Worm (Caenorhabditis elegans) whole organism, L4 larva: Measurements from ENCODE around the gene C01B9.4.

Experiments
- F37D6.2 ChIP-seq: sonication (generic microtip); optimal IDR thresholded peaks from 2 replicates; lab custom pipeline; 2016; ENCODE audit warnings: mild to moderate bottlenecking, missing genetic modification characterization, missing compliant biosample characterization
- F49E8.2 ChIP-seq: sonication (generic microtip); optimal IDR thresholded peaks from 2 replicates; lab custom pipeline; 2016; ENCODE audit warnings: missing compliant biosample characterization, mild to moderate bottlenecking, missing genetic modification characterization, borderline replicate concordance
- Y5F2A.4 ChIP-seq: fragments of 200-800 bp; sonication (Bioruptor generic); optimal IDR thresholded peaks from 2 replicates; lab custom pipeline; 2018; ENCODE audit warnings: mild to moderate bottlenecking, missing genetic modification characterization, missing compliant biosample characterization
- dpl-1 ChIP-seq: fragments of 150-350 bp; optimal IDR thresholded peaks from 2 replicates; lab custom pipeline; 2014; ENCODE audit warnings: missing biosample characterization, missing genetic modification reagents, missing genetic modification characterization
- hlh-30 ChIP-seq: sonication (generic microtip); optimal IDR thresholded peaks from 2 replicates; lab custom pipeline; 2017; ENCODE audit warnings: antibody characterized with exemption, mild to moderate bottlenecking, missing genetic modification characterization, missing compliant biosample characterization; ENCODE audit not compliant: insufficient read depth
- lsy-2 ChIP-seq, 2 experiments: fragments of 150-350 bp in 1 of 2; sonication (generic microtip) in 1 of 2; optimal IDR thresholded peaks; 2 replicates each; lab custom pipeline; 2014 to 2017; ENCODE audit warnings: missing biosample characterization in 2 of 2, missing genetic modification characterization in 2 of 2
- madf-5 ChIP-seq, 2 experiments: fragments of 200-800 bp; sonication (Bioruptor generic); IDR thresholded peaks; 2 replicates each; pipeline ENCODE4 v1.3.6; 2022; ENCODE audit warnings: missing compliant biosample characterization in 2 of 2, missing genetic modification characterization in 2 of 2
- mep-1 ChIP-seq: fragments of 150-350 bp; sonication (generic microtip); optimal IDR thresholded peaks from 3 replicates; lab custom pipeline; 2014; ENCODE audit warnings: missing biosample characterization, missing genetic modification characterization
- nhr-11 ChIP-seq: fragments of 150-350 bp; optimal IDR thresholded peaks from 2 replicates; lab custom pipeline; 2014; ENCODE audit warnings: missing biosample characterization, missing genetic modification characterization
- nhr-28 ChIP-seq: fragments of 150-350 bp; optimal IDR thresholded peaks from 2 replicates; lab custom pipeline; 2014; ENCODE audit warnings: missing biosample characterization, missing genetic modification characterization
- pha-4 ChIP-seq, 2 experiments: fragments of 150-350 bp in 1 of 2; fragments of 200-800 bp in 1 of 2; sonication (Bioruptor generic) in 1 of 2; IDR thresholded peaks in 1 of 2; optimal IDR thresholded peaks in 1 of 2; 2 replicates each; pipeline versions ENCODE4 v1.3.6 to Lab custom; 2014 to 2022; ENCODE audit warnings: missing genetic modification characterization in 2 of 2, missing genetic modification reagents in 2 of 2, missing biosample characterization in 1 of 2, missing compliant biosample characterization in 1 of 2
- rbr-2 ChIP-seq: sonication (generic microtip); optimal IDR thresholded peaks from 2 replicates; lab custom pipeline; 2016; ENCODE audit warnings: missing genotype, missing genetic modification characterization, missing compliant biosample characterization
- snpc-4 ChIP-seq: fragments of 150-350 bp; optimal IDR thresholded peaks from 2 replicates; lab custom pipeline; 2014; ENCODE audit warnings: missing biosample characterization, missing genetic modification characterization

DNA sequence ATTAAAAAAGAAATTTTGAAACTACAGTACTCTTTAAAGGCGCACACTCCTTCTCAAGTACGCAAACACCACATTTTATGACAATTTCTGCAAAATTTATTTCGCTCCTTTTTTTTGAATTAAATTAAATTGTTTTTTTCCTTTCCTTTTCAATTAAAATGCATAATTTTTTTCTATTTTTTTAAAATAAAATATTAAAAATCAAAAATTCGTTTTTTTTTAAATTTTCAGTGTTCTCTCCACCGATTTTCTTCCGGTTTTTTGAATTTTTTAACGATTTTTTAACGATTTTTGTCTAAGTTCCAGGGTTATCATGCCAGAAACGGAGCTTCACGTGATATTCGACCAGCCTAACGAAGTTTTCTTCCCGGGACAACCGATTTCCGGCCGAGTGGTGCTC lies 25.7 kb downstream of the C01B9.4 start, which contains the start of gene arrd-13:
- TF ChIP-seq dpl-1 (GFP tag; lab: Kevin White, UChicago) (no peak), nhr-11 (tag; lab: Kevin White, UChicago) (no peak), lsy-2 (tag; optimal IDR thresholded peaks at IDR 0.05; lab: Kevin White, UChicago) (no peak), mep-1 (tag; lab: Kevin White, UChicago) (no peak), snpc-4 (no peak), rbr-2 (tag; lab: Kevin White, UChicago) (no peak), hlh-30 (tag; lab: Kevin White, UChicago) (no peak), F37D6.2 (no peak), nhr-28 (no peak), madf-5 (GFP tag; IDR thresholded peaks at IDR 0.05; lab: Robert Waterston, UW) (no peak), F49E8.2 (tag; lab: Kevin White, UChicago) (no peak), pha-4 (GFP tag; IDR thresholded peaks at IDR 0.05; lab: Robert Waterston, UW) (no peak), pha-4 (tag; optimal IDR thresholded peaks at IDR 0.05; lab: Kevin White, UChicago) (no peak), Y5F2A.4 (no peak)
